Worm (Caenorhabditis elegans) whole organism, L1 larva: Measurements from ENCODE around the gene F17H10.1.
A peak's percentile ranks its signal among the peaks of the same experiment; 100 is the strongest.

Source experiments
- C04F5.9 ChIP-seq: sonication (generic microtip); optimal IDR thresholded peaks from 2 replicates; lab custom pipeline; 2016; ENCODE audit warnings: missing genetic modification characterization, missing compliant biosample characterization
- C16A3.4 ChIP-seq: fragments of 150-350 bp; optimal IDR thresholded peaks from 2 replicates; lab custom pipeline; 2014; ENCODE audit warnings: missing biosample characterization, missing genetic modification characterization
- C34B4.2 ChIP-seq: sonication (generic microtip); optimal IDR thresholded peaks from 2 replicates; lab custom pipeline; 2017; ENCODE audit warnings: mild to moderate bottlenecking, missing genetic modification characterization, missing compliant biosample characterization
- F16B12.6 ChIP-seq: fragments of 150-350 bp; optimal IDR thresholded peaks from 2 replicates; lab custom pipeline; 2014; ENCODE audit warnings: missing biosample characterization, missing genetic modification characterization
- aha-1 ChIP-seq: fragments of 150-350 bp; optimal IDR thresholded peaks from 2 replicates; lab custom pipeline; 2014; ENCODE audit warnings: missing biosample characterization, missing genetic modification characterization
- alr-1 ChIP-seq: fragments of 200-800 bp; sonication (Bioruptor generic); optimal IDR thresholded peaks from 2 replicates; lab custom pipeline; 2018; ENCODE audit warnings: borderline replicate concordance, mild to moderate bottlenecking, missing genetic modification characterization, missing compliant biosample characterization
- aly-2 ChIP-seq: fragments of 150-350 bp; optimal IDR thresholded peaks from 2 replicates; lab custom pipeline; 2014; ENCODE audit warnings: missing biosample characterization, missing genetic modification characterization
- blmp-1 ChIP-seq: fragments of 150-350 bp; optimal IDR thresholded peaks from 2 replicates; lab custom pipeline; 2014; ENCODE audit warnings: missing biosample characterization, missing genetic modification characterization
- ceh-63 ChIP-seq: fragments of 200-800 bp; sonication (Bioruptor generic); optimal IDR thresholded peaks from 2 replicates; lab custom pipeline; 2018; ENCODE audit warnings: mild to moderate bottlenecking, missing genetic modification characterization, missing compliant biosample characterization
- ceh-88 ChIP-seq: fragments of 200-800 bp; sonication (Bioruptor generic); IDR thresholded peaks from 2 replicates; pipeline ENCODE4 v1.3.6; 2022; ENCODE audit warnings: missing genetic modification characterization, missing compliant biosample characterization
- ceh-90 ChIP-seq: sonication (generic microtip); optimal IDR thresholded peaks from 2 replicates; lab custom pipeline; 2016; ENCODE audit warnings: missing genetic modification characterization, missing compliant biosample characterization
- ces-1 ChIP-seq: fragments of 150-350 bp; optimal IDR thresholded peaks from 2 replicates; lab custom pipeline; 2014; ENCODE audit warnings: missing biosample characterization, missing genetic modification reagents, missing genetic modification characterization
- dpl-1 ChIP-seq, 3 experiments: fragments of 150-350 bp in 2 of 3; sonication (generic microtip) in 1 of 3; optimal IDR thresholded peaks; 2 replicates each; lab custom pipeline; 2014 to 2017; ENCODE audit warnings: missing biosample characterization in 3 of 3, missing genetic modification characterization in 3 of 3, missing genetic modification reagents in 3 of 3
- dsc-1 ChIP-seq: sonication (generic microtip); optimal IDR thresholded peaks from 2 replicates; lab custom pipeline; 2016; ENCODE audit warnings: mild to moderate bottlenecking, missing genetic modification characterization, missing compliant biosample characterization
- efl-1 ChIP-seq, 4 experiments: fragments of 150-350 bp; optimal IDR thresholded peaks in 3 of 4; peaks in 1 of 4; 1 replicate in 1 of 4; 2 replicates in 3 of 4; lab custom pipeline; 2014; ENCODE audit warnings: missing biosample characterization in 2 of 4, missing genetic modification characterization in 2 of 4, missing genetic modification reagents in 2 of 4
- efl-3 ChIP-seq: fragments of 200-800 bp; sonication (Bioruptor generic); optimal IDR thresholded peaks from 2 replicates; lab custom pipeline; 2018; ENCODE audit warnings: mild to moderate bottlenecking, missing genetic modification characterization, missing compliant biosample characterization
- egl-27 ChIP-seq, 2 experiments: fragments of 150-350 bp in 1 of 2; sonication (generic microtip); optimal IDR thresholded peaks; 3 replicates each; lab custom pipeline; 2017 to 2018; ENCODE audit warnings: missing biosample characterization in 2 of 2, missing genetic modification characterization in 2 of 2, missing genetic modification reagents in 2 of 2
- elt-2 ChIP-seq: sonication (generic microtip); optimal IDR thresholded peaks from 2 replicates; lab custom pipeline; 2016; ENCODE audit warnings: missing genetic modification characterization, mild to moderate bottlenecking, inconsistent platforms, missing compliant biosample characterization, missing genetic modification reagents
- ets-5 ChIP-seq: fragments of 200-800 bp; sonication (Bioruptor generic); IDR thresholded peaks from 2 replicates; pipeline ENCODE4 v1.3.6; 2022; ENCODE audit warnings: missing genetic modification characterization, missing compliant biosample characterization
- fkh-10 ChIP-seq: sonication (generic microtip); optimal IDR thresholded peaks from 2 replicates; lab custom pipeline; 2017; ENCODE audit warnings: missing biosample characterization, missing genetic modification reagents, missing genetic modification characterization
- fkh-8 ChIP-seq: sonication (generic microtip); optimal IDR thresholded peaks from 2 replicates; lab custom pipeline; 2016; ENCODE audit warnings: mild to moderate bottlenecking, missing genetic modification characterization, missing compliant biosample characterization
- grh-1 ChIP-seq: fragments of 200-800 bp; sonication (Bioruptor generic); IDR thresholded peaks from 2 replicates; pipeline ENCODE4 v1.3.6; 2022; ENCODE audit warnings: missing genetic modification reagents, missing genetic modification characterization, missing compliant biosample characterization
- hlh-4 ChIP-seq: sonication (generic microtip); optimal IDR thresholded peaks from 2 replicates; lab custom pipeline; 2016; ENCODE audit warnings: mild to moderate bottlenecking, missing genetic modification characterization, missing compliant biosample characterization
- irx-1 ChIP-seq: sonication (generic microtip); optimal IDR thresholded peaks from 2 replicates; lab custom pipeline; 2016; ENCODE audit warnings: missing genetic modification characterization, missing compliant biosample characterization
- isw-1 ChIP-seq: fragments of 200-800 bp; sonication (Bioruptor generic); IDR thresholded peaks from 2 replicates; pipeline ENCODE4 v1.3.6; 2022; ENCODE audit warnings: missing genetic modification characterization, missing compliant biosample characterization
- jun-1 ChIP-seq: fragments of 150-350 bp; optimal IDR thresholded peaks from 2 replicates; lab custom pipeline; 2014; ENCODE audit warnings: missing biosample characterization, missing genetic modification reagents, missing genetic modification characterization
- lin-14 ChIP-seq: fragments of 200-800 bp; sonication (Bioruptor generic); optimal IDR thresholded peaks from 2 replicates; lab custom pipeline; 2018; ENCODE audit warnings: mild to moderate bottlenecking, missing genetic modification characterization, moderate library complexity, missing compliant biosample characterization
- lin-15B ChIP-seq: fragments of 150-350 bp; sonication (generic microtip); optimal IDR thresholded peaks from 3 replicates; lab custom pipeline; 2014; ENCODE audit warnings: missing biosample characterization, missing genetic modification characterization
- lin-39 ChIP-seq: fragments of 150-350 bp; optimal IDR thresholded peaks from 2 replicates; lab custom pipeline; 2014; ENCODE audit warnings: missing biosample characterization, missing genetic modification reagents, missing genetic modification characterization
- lir-3 ChIP-seq: sonication (generic microtip); optimal IDR thresholded peaks from 2 replicates; lab custom pipeline; 2016; ENCODE audit warnings: mild to moderate bottlenecking, missing genetic modification characterization, moderate library complexity, missing compliant biosample characterization; ENCODE audit not compliant: poor library complexity
- lsy-2 ChIP-seq, 2 experiments: fragments of 150-350 bp; optimal IDR thresholded peaks; 2 replicates each; lab custom pipeline; 2014; ENCODE audit warnings: missing biosample characterization in 2 of 2, missing genetic modification characterization in 2 of 2
- mab-9 ChIP-seq: fragments of 200-800 bp; sonication (Bioruptor generic); IDR thresholded peaks from 2 replicates; pipeline ENCODE4 v1.3.6; 2022; ENCODE audit warnings: missing genetic modification reagents, missing genetic modification characterization, missing compliant biosample characterization
- mdl-1 ChIP-seq, 2 experiments: fragments of 150-350 bp; optimal IDR thresholded peaks; 2 replicates each; lab custom pipeline; 2014 to 2017; ENCODE audit warnings: missing biosample characterization in 2 of 2, missing genetic modification characterization in 2 of 2, inconsistent platforms in 1 of 2
- nhr-19 ChIP-seq: fragments of 200-800 bp; sonication (Bioruptor generic); conservative IDR thresholded peaks from 2 replicates; pipeline ENCODE4 v1.3.6; 2022; ENCODE audit warnings: missing genetic modification characterization, missing compliant biosample characterization
- nhr-20 ChIP-seq: sonication (generic microtip); optimal IDR thresholded peaks from 2 replicates; lab custom pipeline; 2016; ENCODE audit warnings: mild to moderate bottlenecking, missing genetic modification characterization, missing compliant biosample characterization
- nhr-237 ChIP-seq: fragments of 150-350 bp; optimal IDR thresholded peaks from 2 replicates; lab custom pipeline; 2014; ENCODE audit warnings: missing biosample characterization, missing genetic modification characterization
- nhr-28 ChIP-seq: fragments of 150-350 bp; optimal IDR thresholded peaks from 2 replicates; lab custom pipeline; 2014; ENCODE audit warnings: missing biosample characterization, missing genetic modification characterization
- nhr-47 ChIP-seq: sonication (generic microtip); optimal IDR thresholded peaks from 2 replicates; lab custom pipeline; 2016; ENCODE audit warnings: mild to moderate bottlenecking, missing genetic modification characterization, moderate library complexity, missing compliant biosample characterization
- nhr-76 ChIP-seq: sonication (generic microtip); optimal IDR thresholded peaks from 2 replicates; lab custom pipeline; 2017; ENCODE audit warnings: missing biosample characterization, missing genetic modification characterization
- nhr-90 ChIP-seq: sonication (generic microtip); optimal IDR thresholded peaks from 2 replicates; lab custom pipeline; 2016; ENCODE audit warnings: mild to moderate bottlenecking, missing genetic modification characterization, missing compliant biosample characterization; ENCODE audit not compliant: poor library complexity
- pag-3 ChIP-seq: sonication (generic microtip); optimal IDR thresholded peaks from 2 replicates; lab custom pipeline; 2017; ENCODE audit warnings: missing genetic modification characterization, mild to moderate bottlenecking, missing compliant biosample characterization, antibody characterized with exemption, borderline replicate concordance; ENCODE audit not compliant: insufficient read depth
- pax-3 ChIP-seq: fragments of 200-800 bp; sonication (Bioruptor generic); optimal IDR thresholded peaks from 2 replicates; lab custom pipeline; 2018; ENCODE audit warnings: mild to moderate bottlenecking, missing genetic modification characterization, moderate library complexity, missing compliant biosample characterization
- rnt-1 ChIP-seq: sonication (generic microtip); optimal IDR thresholded peaks from 2 replicates; lab custom pipeline; 2016; ENCODE audit warnings: mild to moderate bottlenecking, missing genetic modification characterization, moderate library complexity, missing compliant biosample characterization
- snpc-4 ChIP-seq: fragments of 150-350 bp; optimal IDR thresholded peaks from 2 replicates; lab custom pipeline; 2014; ENCODE audit warnings: missing biosample characterization, missing genetic modification characterization
- sox-4 ChIP-seq: sonication (generic microtip); optimal IDR thresholded peaks from 2 replicates; lab custom pipeline; 2016; ENCODE audit warnings: missing genetic modification characterization, missing compliant biosample characterization
- sptf-1 ChIP-seq: fragments of 150-350 bp; optimal IDR thresholded peaks from 2 replicates; lab custom pipeline; 2014; ENCODE audit warnings: missing biosample characterization, missing genetic modification characterization
- tlp-1 ChIP-seq: fragments of 150-350 bp; optimal IDR thresholded peaks from 2 replicates; lab custom pipeline; 2014; ENCODE audit warnings: missing biosample characterization, missing genetic modification characterization
- unc-130 ChIP-seq: fragments of 150-350 bp; optimal IDR thresholded peaks from 2 replicates; lab custom pipeline; 2017; ENCODE audit warnings: missing biosample characterization, missing genetic modification characterization, inconsistent platforms
- unc-62 ChIP-seq: fragments of 150-350 bp; optimal IDR thresholded peaks from 2 replicates; lab custom pipeline; 2014; ENCODE audit warnings: missing biosample characterization, missing genetic modification reagents, missing genetic modification characterization
- unc-86 ChIP-seq: sonication (generic microtip); optimal IDR thresholded peaks from 2 replicates; lab custom pipeline; 2016; ENCODE audit warnings: missing genetic modification characterization, missing compliant biosample characterization
- vab-15 ChIP-seq: sonication (generic microtip); optimal IDR thresholded peaks from 2 replicates; lab custom pipeline; 2017; ENCODE audit warnings: missing genotype, mild to moderate bottlenecking, missing genetic modification characterization, missing compliant biosample characterization
- zag-1 ChIP-seq: fragments of 150-350 bp; optimal IDR thresholded peaks from 2 replicates; lab custom pipeline; 2014; ENCODE audit warnings: missing biosample characterization, missing genetic modification characterization
- ztf-11 ChIP-seq, 2 experiments: sonication (generic microtip); optimal IDR thresholded peaks; 2 replicates each; lab custom pipeline; 2016 to 2017; ENCODE audit warnings: missing genetic modification characterization in 2 of 2, missing biosample characterization in 1 of 2, missing compliant biosample characterization in 1 of 2

F17H10.1 gene

DNA sequence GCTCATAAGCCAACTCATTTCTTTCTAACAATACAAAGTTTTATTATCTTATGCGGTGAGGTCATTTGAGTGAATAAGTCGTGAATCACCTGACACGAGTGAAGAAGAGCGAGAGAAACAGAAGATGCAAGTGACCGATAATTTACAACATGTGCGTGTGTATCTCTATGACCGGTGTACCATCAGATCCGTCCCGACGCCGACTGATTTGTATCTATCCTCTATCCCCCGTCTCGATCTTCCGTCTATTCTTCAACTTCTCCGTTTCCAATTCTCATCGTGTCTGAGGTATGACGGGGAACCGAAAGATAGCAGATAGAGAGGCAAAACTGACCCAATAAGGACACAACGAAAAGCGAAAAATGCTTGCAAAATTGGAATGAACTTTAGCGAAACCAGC lies 36.4 kb downstream of the F17H10.1 start, which contains the start of gene F09A5.3 (continued):
- TF ChIP-seq nhr-237 (tag; lab: Kevin White, UChicago) (no peak), irx-1 (tag; lab: Kevin White, UChicago) (peak; percentile 30), unc-130 (tag; lab: Kevin White, UChicago) (peak; percentile 41), F16B12.6 (tag; lab: Kevin White, UChicago) (no peak), nhr-20 (tag; lab: Kevin White, UChicago) (peak; percentile 83), lir-3 (tag; lab: Kevin White, UChicago) (peak; percentile 47), unc-62 (GFP tag; lab: Kevin White, UChicago) (no peak), efl-1 (optimal IDR thresholded peaks at IDR 0.05; lab: Kevin White, UChicago) (no peak), efl-1 (GFP tag; optimal IDR thresholded peaks at IDR 0.05 in 1 of 2; lab: Kevin White, UChicago) (peak in 1 of 2 experiments; percentile 91), fkh-8 (no peak), lin-14 (GFP tag; lab: Kevin White, UChicago) (peak; percentile 86), nhr-90 (tag; lab: Kevin White, UChicago) (peak; percentile 81), lin-39 (tag; lab: Kevin White, UChicago) (no peak), fkh-10 (no peak), blmp-1 (peak; percentile 88), nhr-28 (tag; lab: Kevin White, UChicago) (no peak), pax-3 (no peak), alr-1 (no peak), grh-1 (peak; percentile 61), mab-9 (GFP tag; lab: Robert Waterston, UW) (no peak), unc-86 (tag; lab: Kevin White, UChicago) (no peak), lin-15B (tag; lab: Kevin White, UChicago) (no peak), mdl-1 (tag; optimal IDR thresholded peaks at IDR 0.05; lab: Kevin White, UChicago) (peak in 1 of 2 experiments; percentile 85), pag-3 (no peak), rnt-1 (peak; percentile 57), zag-1 (tag; lab: Kevin White, UChicago) (no peak), aha-1 (no peak), sptf-1 (tag; lab: Kevin White, UChicago) (no peak), nhr-47 (tag; lab: Kevin White, UChicago) (peak; percentile 41), C04F5.9 (tag; lab: Kevin White, UChicago) (no peak), tlp-1 (tag; lab: Kevin White, UChicago) (no peak), lsy-2 (tag; optimal IDR thresholded peaks at IDR 0.05; lab: Kevin White, UChicago) (peak; percentile 28 to 61), ztf-11 (tag; optimal IDR thresholded peaks at IDR 0.05; lab: Kevin White, UChicago) (no peak), ceh-90 (tag; lab: Kevin White, UChicago) (no peak), sox-4 (tag; lab: Kevin White, UChicago) (no peak), isw-1 (no peak), efl-3 (no peak), egl-27 (tag; optimal IDR thresholded peaks at IDR 0.05; lab: Kevin White, UChicago) (no peak), elt-2 (tag; lab: Kevin White, UChicago) (no peak), jun-1 (tag; lab: Kevin White, UChicago) (no peak), vab-15 (tag; lab: Kevin White, UChicago) (no peak), nhr-19 (GFP tag; lab: Robert Waterston, UW) (peak; percentile 66), ceh-88 (GFP tag; lab: Robert Waterston, UW) (no peak), C34B4.2 (tag; lab: Kevin White, UChicago) (no peak), ces-1 (GFP tag; lab: Kevin White, UChicago) (no peak), nhr-76 (tag; lab: Kevin White, UChicago) (no peak), dsc-1 (tag; lab: Kevin White, UChicago) (peak; percentile 23), snpc-4 (no peak), hlh-4 (tag; lab: Kevin White, UChicago) (no peak), aly-2 (tag; lab: Kevin White, UChicago) (no peak), ets-5 (GFP tag; lab: Robert Waterston, UW) (no peak), C16A3.4 (tag; lab: Kevin White, UChicago) (peak; percentile 8), ceh-63 (GFP tag; lab: Kevin White, UChicago) (no peak), dpl-1 (GFP tag; optimal IDR thresholded peaks at IDR 0.05; lab: Kevin White, UChicago) (peak in 1 of 3 experiments; percentile 1)
